Worm (Caenorhabditis elegans): Measurements from ENCODE around the gene C46A5.6.
A peak's percentile ranks its signal among the peaks of the same experiment; 100 is the strongest.

C46A5.6 gene

ce11 chrIV:7728402-7728963 lies 35.2 kb downstream of the C46A5.6 start, which contains the start of gene sucg-1:
TSS of gene sucg-1 (plus strand) at chrIV:7728913.
- TF ChIP-seq dve-1 (tag; optimal IDR thresholded peaks at IDR 0.05): no peak
- TF ChIP-seq elt-4 (tag; optimal IDR thresholded peaks at IDR 0.05): no peak
- TF ChIP-seq ceh-45 (GFP tag; IDR thresholded peaks at IDR 0.05): no peak
- TF ChIP-seq ceh-30 (tag; optimal IDR thresholded peaks at IDR 0.05): no peak

ce11 chrIV:7727258-7727657 lies 36.4 kb downstream of the C46A5.6 start:
- no peak for TF ChIP-seq pax-1 (tag; optimal IDR thresholded peaks at IDR 0.05)
- TF ChIP-seq ceh-18 (tag; optimal IDR thresholded peaks at IDR 0.05): no peak
- TF ChIP-seq sox-4 (tag; optimal IDR thresholded peaks at IDR 0.05): no peak
- TF ChIP-seq hlh-6 (tag; optimal IDR thresholded peaks at IDR 0.05): peak; percentile 21
- TF ChIP-seq ztf-16 (tag; optimal IDR thresholded peaks at IDR 0.05): no peak

ce11 chrIV:7726325-7726724 lies 37.3 kb downstream of the C46A5.6 start, which contains the start of gene C50F7.5:
TSS of gene C50F7.5 (plus strand) at chrIV:7726719.
- TF ChIP-seq elt-4 (tag; optimal IDR thresholded peaks at IDR 0.05) (no peak), ahr-1 (tag; optimal IDR thresholded peaks at IDR 0.05) (no peak), che-1 (tag; optimal IDR thresholded peaks at IDR 0.05) (no peak), odd-2 (tag; optimal IDR thresholded peaks at IDR 0.05) (no peak), nfya-1 (tag; optimal IDR thresholded peaks at IDR 0.05) (no peak), ama-1 (optimal IDR thresholded peaks at IDR 0.05) (no peak), ztf-16 (tag; optimal IDR thresholded peaks at IDR 0.05) (no peak), ceh-34 (tag; optimal IDR thresholded peaks at IDR 0.05) (no peak), elt-2 (tag; optimal IDR thresholded peaks at IDR 0.05) (no peak), nhr-232 (tag; optimal IDR thresholded peaks at IDR 0.05) (no peak), hlh-6 (tag; optimal IDR thresholded peaks at IDR 0.05) (no peak), ceh-2 (tag; optimal IDR thresholded peaks at IDR 0.05) (no peak), eyg-1 (tag; optimal IDR thresholded peaks at IDR 0.05) (no peak), mec-3 (tag; optimal IDR thresholded peaks at IDR 0.05; ENCODE audit: borderline replicate concordance) (no peak), hlh-30 (tag; optimal IDR thresholded peaks at IDR 0.05; ENCODE audit: insufficient read depth) (no peak), unc-42 (tag; optimal IDR thresholded peaks at IDR 0.05) (no peak), C38D4.7 (GFP tag; optimal IDR thresholded peaks at IDR 0.05) (no peak), madf-2 (tag; optimal IDR thresholded peaks at IDR 0.05) (no peak)

ce11 chrIV:7724912-7725311 lies 38.7 kb downstream of the C46A5.6 start:
- no peak for TF ChIP-seq ceh-22 (tag; optimal IDR thresholded peaks at IDR 0.05)
- no peak for TF ChIP-seq madf-2 (tag; optimal IDR thresholded peaks at IDR 0.05)
- TF ChIP-seq unc-55 (GFP tag; optimal IDR thresholded peaks at IDR 0.05): no peak
- TF ChIP-seq odd-2 (tag; optimal IDR thresholded peaks at IDR 0.05): no peak
- TF ChIP-seq hlh-13 (GFP tag; optimal IDR thresholded peaks at IDR 0.05): no peak
- TF ChIP-seq unc-86 (tag; optimal IDR thresholded peaks at IDR 0.05): no peak
- TF ChIP-seq ttx-3 (tag; optimal IDR thresholded peaks at IDR 0.05): no peak

- no peak for TF ChIP-seq pax-1 (tag; optimal IDR thresholded peaks at IDR 0.05)
- TF ChIP-seq unc-3 (GFP tag; conservative IDR thresholded peaks at IDR 0.05): no peak
- TF ChIP-seq unc-3 (tag; optimal IDR thresholded peaks at IDR 0.05): no peak
- no peak for TF ChIP-seq sdc-2 (tag; optimal IDR thresholded peaks at IDR 0.05)
- TF ChIP-seq npax-4 (tag; optimal IDR thresholded peaks at IDR 0.05): no peak
- TF ChIP-seq pha-4 (tag; optimal IDR thresholded peaks at IDR 0.05): no peak
- TF ChIP-seq nhr-11 (tag; optimal IDR thresholded peaks at IDR 0.05): no peak
- no peak for TF ChIP-seq madf-2 (tag; optimal IDR thresholded peaks at IDR 0.05)
- TF ChIP-seq unc-55 (GFP tag; optimal IDR thresholded peaks at IDR 0.05): peak; percentile 95
- TF ChIP-seq ttx-3 (tag; optimal IDR thresholded peaks at IDR 0.05): no peak
- no peak for TF ChIP-seq pat-9 (tag; optimal IDR thresholded peaks at IDR 0.05)
- TF ChIP-seq T23F11.4 (GFP tag; optimal IDR thresholded peaks at IDR 0.05): no peak
- TF ChIP-seq hlh-15 (tag; optimal IDR thresholded peaks at IDR 0.05): no peak
- peak; percentile 44 for TF ChIP-seq ceh-18 (tag; optimal IDR thresholded peaks at IDR 0.05)
- peak; percentile 22 for TF ChIP-seq rnt-1 (tag; optimal IDR thresholded peaks at IDR 0.05)
- no peak for TF ChIP-seq sox-4 (tag; optimal IDR thresholded peaks at IDR 0.05)
- TF ChIP-seq sox-2 (GFP tag; IDR thresholded peaks at IDR 0.05): no peak
These were observed 40.1 kb downstream of the C46A5.6 start for ce11 chrIV:7723555-7723954.
